Worm (Caenorhabditis elegans) whole organism, late embryonic: ENCODE results near the gene K03A11.6.

Experiments used
- C08G9.2 ChIP-seq: sonication (generic microtip); optimal IDR thresholded peaks from 2 replicates; lab custom pipeline; 2016; ENCODE audit warnings: mild to moderate bottlenecking, missing genetic modification characterization, moderate library complexity, missing compliant biosample characterization
- C38D4.7 ChIP-seq: fragments of 200-800 bp; sonication (Bioruptor generic); optimal IDR thresholded peaks from 2 replicates; lab custom pipeline; 2018; ENCODE audit warnings: mild to moderate bottlenecking, missing genetic modification characterization, moderate library complexity, missing compliant biosample characterization
- T23F11.4 ChIP-seq: fragments of 200-800 bp; sonication (Bioruptor generic); optimal IDR thresholded peaks from 2 replicates; lab custom pipeline; 2018; ENCODE audit warnings: mild to moderate bottlenecking, missing genetic modification characterization, missing compliant biosample characterization
- ahr-1 ChIP-seq: sonication (generic microtip); optimal IDR thresholded peaks from 2 replicates; lab custom pipeline; 2016; ENCODE audit warnings: missing genetic modification characterization, missing compliant biosample characterization
- ama-1 ChIP-seq: fragments of 150-350 bp; optimal IDR thresholded peaks from 2 replicates; lab custom pipeline; 2014
- ceh-19 ChIP-seq: fragments of 200-800 bp; sonication (Bioruptor generic); optimal IDR thresholded peaks from 2 replicates; lab custom pipeline; 2018; ENCODE audit warnings: mild to moderate bottlenecking, missing genetic modification characterization, missing compliant biosample characterization
- ceh-2 ChIP-seq: sonication (generic microtip); optimal IDR thresholded peaks from 2 replicates; lab custom pipeline; 2016; ENCODE audit warnings: missing genotype, missing genetic modification characterization, missing compliant biosample characterization
- ceh-30 ChIP-seq: fragments of 150-350 bp; optimal IDR thresholded peaks from 2 replicates; lab custom pipeline; 2014; ENCODE audit warnings: missing biosample characterization, missing genetic modification characterization
- ceh-31 ChIP-seq: sonication (generic microtip); optimal IDR thresholded peaks from 2 replicates; lab custom pipeline; 2016; ENCODE audit warnings: missing genetic modification characterization, missing compliant biosample characterization
- ceh-45 ChIP-seq: fragments of 200-800 bp; sonication (Bioruptor generic); IDR thresholded peaks from 2 replicates; pipeline ENCODE4 v1.3.6; 2022; ENCODE audit warnings: missing genetic modification reagents, missing genetic modification characterization, missing compliant biosample characterization
- ceh-6 ChIP-seq: fragments of 200-800 bp; sonication (Bioruptor generic); optimal IDR thresholded peaks from 2 replicates; lab custom pipeline; 2018; ENCODE audit warnings: mild to moderate bottlenecking, missing genetic modification characterization, missing compliant biosample characterization
- che-1 ChIP-seq: sonication (generic microtip); optimal IDR thresholded peaks from 2 replicates; lab custom pipeline; 2016; ENCODE audit warnings: mild to moderate bottlenecking, missing genetic modification characterization, missing compliant biosample characterization
- dmd-4 ChIP-seq: sonication (generic microtip); optimal IDR thresholded peaks from 2 replicates; lab custom pipeline; 2016; ENCODE audit warnings: borderline replicate concordance, missing genetic modification characterization, missing compliant biosample characterization
- dve-1 ChIP-seq: sonication (generic microtip); optimal IDR thresholded peaks from 2 replicates; lab custom pipeline; 2017; ENCODE audit warnings: antibody characterized with exemption, mild to moderate bottlenecking, missing genetic modification characterization, missing compliant biosample characterization
- elt-2 ChIP-seq: sonication (generic microtip); optimal IDR thresholded peaks from 2 replicates; lab custom pipeline; 2016; ENCODE audit warnings: missing genetic modification reagents, missing genetic modification characterization, missing compliant biosample characterization
- fax-1 ChIP-seq: sonication (generic microtip); optimal IDR thresholded peaks from 2 replicates; lab custom pipeline; 2016; ENCODE audit warnings: missing genotype, missing genetic modification characterization, missing compliant biosample characterization
- fkh-6 ChIP-seq: sonication (generic microtip); optimal IDR thresholded peaks from 2 replicates; lab custom pipeline; 2016; ENCODE audit warnings: missing genetic modification characterization, missing compliant biosample characterization
- hlh-15 ChIP-seq: sonication (generic microtip); optimal IDR thresholded peaks from 2 replicates; lab custom pipeline; 2016; ENCODE audit warnings: missing genetic modification characterization, missing compliant biosample characterization
- hlh-6 ChIP-seq: sonication (generic microtip); optimal IDR thresholded peaks from 2 replicates; lab custom pipeline; 2016; ENCODE audit warnings: missing genotype, missing genetic modification characterization, missing compliant biosample characterization
- hlh-8 ChIP-seq: sonication (generic microtip); optimal IDR thresholded peaks from 2 replicates; lab custom pipeline; 2016; ENCODE audit warnings: missing genotype, missing genetic modification characterization, missing compliant biosample characterization
- lim-6 ChIP-seq: sonication (generic microtip); optimal IDR thresholded peaks from 2 replicates; lab custom pipeline; 2016; ENCODE audit warnings: missing genetic modification characterization, missing compliant biosample characterization
- nfya-1 ChIP-seq: sonication (generic microtip); optimal IDR thresholded peaks from 2 replicates; lab custom pipeline; 2017; ENCODE audit warnings: missing genetic modification characterization, mild to moderate bottlenecking, missing compliant biosample characterization, antibody characterized with exemption, moderate library complexity
- npax-4 ChIP-seq: sonication (generic microtip); optimal IDR thresholded peaks from 2 replicates; lab custom pipeline; 2016; ENCODE audit warnings: missing genetic modification characterization, missing compliant biosample characterization
- pag-3 ChIP-seq: sonication (generic microtip); optimal IDR thresholded peaks from 2 replicates; lab custom pipeline; 2016; ENCODE audit warnings: missing compliant biosample characterization, missing genetic modification characterization, borderline replicate concordance
- pax-1 ChIP-seq: fragments of 150-350 bp; optimal IDR thresholded peaks from 2 replicates; lab custom pipeline; 2014; ENCODE audit warnings: missing biosample characterization, missing genetic modification characterization
- pha-2 ChIP-seq: sonication (generic microtip); optimal IDR thresholded peaks from 2 replicates; lab custom pipeline; 2017; ENCODE audit warnings: mild to moderate bottlenecking, missing genetic modification characterization, missing compliant biosample characterization
- pqm-1 ChIP-seq: sonication (generic microtip); optimal IDR thresholded peaks from 2 replicates; lab custom pipeline; 2016; ENCODE audit warnings: missing genetic modification characterization, missing compliant biosample characterization
- pros-1 ChIP-seq: fragments of 150-350 bp; optimal IDR thresholded peaks from 2 replicates; lab custom pipeline; 2014; ENCODE audit warnings: missing biosample characterization, missing genetic modification reagents, missing genetic modification characterization
- ref-2 ChIP-seq: sonication (generic microtip); optimal IDR thresholded peaks from 2 replicates; lab custom pipeline; 2016; ENCODE audit warnings: missing genetic modification characterization, missing compliant biosample characterization
- rnt-1 ChIP-seq: sonication (generic microtip); optimal IDR thresholded peaks from 2 replicates; lab custom pipeline; 2016; ENCODE audit warnings: missing genetic modification characterization, missing compliant biosample characterization
- sox-2 ChIP-seq: fragments of 200-800 bp; sonication (Bioruptor generic); IDR thresholded peaks from 2 replicates; pipeline ENCODE4 v1.3.6; 2022; ENCODE audit warnings: missing genetic modification reagents, missing genetic modification characterization, missing compliant biosample characterization
- syd-9 ChIP-seq: sonication (generic microtip); optimal IDR thresholded peaks from 2 replicates; lab custom pipeline; 2016; ENCODE audit warnings: mild to moderate bottlenecking, missing genetic modification characterization, moderate library complexity, missing compliant biosample characterization
- tbx-7 ChIP-seq: sonication (generic microtip); optimal IDR thresholded peaks from 2 replicates; lab custom pipeline; 2016; ENCODE audit warnings: missing genotype, missing genetic modification characterization, missing compliant biosample characterization
- unc-3 ChIP-seq, 2 experiments: fragments of 200-800 bp in 1 of 2; sonication (Bioruptor generic) in 1 of 2; sonication (generic microtip) in 1 of 2; conservative IDR thresholded peaks in 1 of 2; optimal IDR thresholded peaks in 1 of 2; 2 replicates each; pipeline versions ENCODE4 v1.3.6 to Lab custom; 2016 to 2022; ENCODE audit warnings: missing compliant biosample characterization in 2 of 2, missing genetic modification characterization in 2 of 2, missing genetic modification reagents in 1 of 2

Gene K03A11.6

ce11 chrX:13062934-13063585 is 7.4 kb downstream of the K03A11.6 start, which contains the start of gene K03A11.5:
Gene K03A11.5, plus strand, starts transcription at chrX:13063535.
- TF ChIP-seq dve-1 (tag; lab: Kevin White, UChicago) (no peak), elt-2 (tag; lab: Kevin White, UChicago) (no peak), pha-2 (tag; lab: Kevin White, UChicago) (no peak), hlh-15 (tag; lab: Kevin White, UChicago) (no peak), ceh-2 (tag; lab: Kevin White, UChicago) (no peak), syd-9 (tag; lab: Kevin White, UChicago) (no peak), C38D4.7 (no peak), unc-3 (GFP tag; conservative IDR thresholded peaks at IDR 0.05; lab: Robert Waterston, UW) (no peak), unc-3 (tag; optimal IDR thresholded peaks at IDR 0.05; lab: Kevin White, UChicago) (no peak), pax-1 (tag; lab: Kevin White, UChicago) (no peak), sox-2 (GFP tag; lab: Robert Waterston, UW) (no peak), C08G9.2 (tag; lab: Kevin White, UChicago) (no peak), ceh-30 (no peak), che-1 (tag; lab: Kevin White, UChicago) (no peak), ref-2 (tag; lab: Kevin White, UChicago) (no peak), rnt-1 (tag; lab: Kevin White, UChicago) (no peak), ceh-6 (GFP tag; lab: Kevin White, UChicago) (no peak)
- TF ChIP-seq, all 69 proteins: peak for 0

ce11 chrX:13071120-13071519 is 15.5 kb downstream of the K03A11.6 start, which contains the start of gene cpx-2:
Gene cpx-2, minus strand, starts transcription at chrX:13071220.
- TF ChIP-seq tbx-7 (tag; lab: Kevin White, UChicago), result no peak
- TF ChIP-seq dmd-4, result no peak
- TF ChIP-seq ceh-19 (GFP tag; lab: Kevin White, UChicago), result no peak
- no peak for TF ChIP-seq syd-9 (tag; lab: Kevin White, UChicago)
- TF ChIP-seq sox-2 (GFP tag; lab: Robert Waterston, UW), result no peak
- TF ChIP-seq fax-1 (tag; lab: Kevin White, UChicago), result no peak
- no peak for TF ChIP-seq ceh-31 (tag; lab: Kevin White, UChicago)
- TF ChIP-seq hlh-6 (tag; lab: Kevin White, UChicago), result no peak
- no peak for TF ChIP-seq C38D4.7
- TF ChIP-seq ama-1 (lab: Kevin White, UChicago), result no peak
- no peak for TF ChIP-seq ref-2 (tag; lab: Kevin White, UChicago)
- no peak for TF ChIP-seq fkh-6 (tag; lab: Kevin White, UChicago)
- no peak for TF ChIP-seq T23F11.4
- no peak for TF ChIP-seq C08G9.2 (tag; lab: Kevin White, UChicago)
- TF ChIP-seq, all 69 proteins: peak for 0

ce11 chrX:13074373-13074772 is 18.7 kb downstream of the K03A11.6 start, which contains the start of gene ceh-28:
Gene ceh-28, plus strand, starts transcription at chrX:13074673.
- no peak for TF ChIP-seq lim-6

ce11 chrX:13077872-13078271 is 22.2 kb downstream of the K03A11.6 start, which contains the start of gene K03A11.4:
Gene K03A11.4, plus strand, starts transcription at chrX:13078172.
- no peak for TF ChIP-seq sox-2 (GFP tag; lab: Robert Waterston, UW)

- TF ChIP-seq ceh-30 (no peak), ceh-2 (tag; lab: Kevin White, UChicago) (no peak), nfya-1 (tag; lab: Kevin White, UChicago) (no peak), pqm-1 (no peak), ceh-19 (GFP tag; lab: Kevin White, UChicago) (no peak), ceh-45 (GFP tag; lab: Robert Waterston, UW) (no peak), npax-4 (tag; lab: Kevin White, UChicago) (no peak), ahr-1 (tag; lab: Kevin White, UChicago) (no peak), hlh-8 (no peak), pros-1 (tag; lab: Kevin White, UChicago) (no peak), pag-3 (tag; lab: Kevin White, UChicago) (no peak)
Observed at ce11 chrX:13082326-13082725, 26.7 kb downstream of the K03A11.6 start, which contains the start of gene str-10. Gene str-10, plus strand, starts transcription at chrX:13082626.
